Fruit fly (Drosophila melanogaster) whole organism, wandering third instar larva: ENCODE measurements around the gene Mal-B2.

Experiments used
- Abd-B ChIP-seq: fragments of >200 bp; optimal IDR thresholded peaks from 2 replicates; lab custom pipeline; 2017; ENCODE audit warnings: missing biosample characterization, missing genetic modification characterization
- CG32264 ChIP-seq: fragments of 200-800 bp; sonication (Bioruptor generic); optimal IDR thresholded peaks from 2 replicates; lab custom pipeline; 2016; ENCODE audit warnings: missing biosample characterization, missing genetic modification characterization
- CG9705 ChIP-seq: fragments of 200-800 bp; sonication (Bioruptor generic); optimal IDR thresholded peaks from 2 replicates; lab custom pipeline; 2018; ENCODE audit warnings: missing biosample characterization, mild to moderate bottlenecking, missing genetic modification characterization
- CrebA ChIP-seq: fragments of 200-800 bp; sonication (Bioruptor generic); optimal IDR thresholded peaks from 2 replicates; lab custom pipeline; 2016; ENCODE audit warnings: missing biosample characterization, mild to moderate bottlenecking, missing genetic modification characterization, borderline replicate concordance
- Dfd ChIP-seq: fragments of >200 bp; optimal IDR thresholded peaks from 2 replicates; lab custom pipeline; 2017; ENCODE audit warnings: missing biosample characterization, missing genetic modification characterization
- Dif ChIP-seq: fragments of 200-275, 200-300 bp; sonication (Bioruptor generic); optimal IDR thresholded peaks from 2 replicates; lab custom pipeline; 2018; ENCODE audit warnings: missing biosample characterization, missing genetic modification characterization; ENCODE audit not compliant: partially characterized antibody
- GATAd ChIP-seq: sonication (Bioruptor generic); optimal IDR thresholded peaks from 2 replicates; lab custom pipeline; 2016; ENCODE audit warnings: missing biosample characterization, missing genetic modification characterization
- HLH106 ChIP-seq: fragments of 200-800 bp; optimal IDR thresholded peaks from 3 replicates; lab custom pipeline; 2019; ENCODE audit warnings: missing biosample characterization, mild to moderate bottlenecking, missing genetic modification characterization, moderate library complexity
- Hnf4 ChIP-seq: fragments of 200-800 bp; sonication (Bioruptor generic); optimal IDR thresholded peaks from 2 replicates; lab custom pipeline; 2016; ENCODE audit warnings: missing biosample characterization, mild to moderate bottlenecking, missing genetic modification characterization
- Hr78 ChIP-seq: fragments of >200 bp; optimal IDR thresholded peaks from 2 replicates; lab custom pipeline; 2017; ENCODE audit warnings: missing biosample characterization, missing genetic modification characterization
- Hr83 ChIP-seq: fragments of 200-300 bp; sonication (Bioruptor generic); optimal IDR thresholded peaks from 2 replicates; lab custom pipeline; 2016; ENCODE audit warnings: missing biosample characterization, mild to moderate bottlenecking, missing genetic modification characterization, moderate library complexity; ENCODE audit not compliant: poor library complexity, severe bottlenecking
- Jra ChIP-seq: sonication (Bioruptor generic); optimal IDR thresholded peaks from 2 replicates; lab custom pipeline; 2016; ENCODE audit warnings: missing biosample characterization, missing genetic modification characterization
- Mio ChIP-seq: sonication (Bioruptor generic); optimal IDR thresholded peaks from 2 replicates; lab custom pipeline; 2016; ENCODE audit warnings: missing biosample characterization, missing genetic modification characterization
- Myc ChIP-seq: fragments of >200 bp; optimal IDR thresholded peaks from 2 replicates; lab custom pipeline; 2017
- N ChIP-seq: fragments of >200 bp; optimal IDR thresholded peaks from 2 replicates; lab custom pipeline; 2018; ENCODE audit warnings: missing biosample characterization, missing external identifiers, missing genetic modification characterization
- OdsH ChIP-seq: fragments of 200-800 bp; sonication (Bioruptor generic); optimal IDR thresholded peaks from 2 replicates; lab custom pipeline; 2016; ENCODE audit warnings: missing biosample characterization, mild to moderate bottlenecking, missing genetic modification characterization
- Rel ChIP-seq, 2 experiments: fragments of 200-800 bp; sonication (Bioruptor generic) in 1 of 2; optimal IDR thresholded peaks; 2 replicates in 1 of 2; 3 replicates in 1 of 2; lab custom pipeline; 2016 to 2019; ENCODE audit warnings: mild to moderate bottlenecking in 2 of 2, missing biosample characterization in 2 of 2, missing genetic modification characterization in 2 of 2, moderate library complexity in 1 of 2
- Sp1 ChIP-seq: fragments of 200-800 bp; sonication (Bioruptor generic); optimal IDR thresholded peaks from 3 replicates; lab custom pipeline; 2019; ENCODE audit warnings: missing biosample characterization, mild to moderate bottlenecking, missing genetic modification characterization, moderate library complexity
- Vsx2 ChIP-seq: fragments of 200-300, 225-300 bp; sonication (Bioruptor generic); optimal IDR thresholded peaks from 2 replicates; lab custom pipeline; 2018; ENCODE audit warnings: missing biosample characterization, missing genetic modification characterization; ENCODE audit not compliant: partially characterized antibody
- br ChIP-seq: fragments of 200-800 bp; sonication (Bioruptor generic); optimal IDR thresholded peaks from 2 replicates; lab custom pipeline; 2016; ENCODE audit warnings: missing biosample characterization, missing genetic modification characterization
- brk ChIP-seq: fragments of 200-800 bp; sonication (Bioruptor generic); optimal IDR thresholded peaks from 2 replicates; lab custom pipeline; 2016; ENCODE audit warnings: missing biosample characterization, mild to moderate bottlenecking, missing genetic modification characterization
- dl ChIP-seq, 2 experiments: fragments of 175-275, 200-275 bp in 1 of 2; fragments of 200-275 bp in 1 of 2; sonication (Bioruptor generic); optimal IDR thresholded peaks; lab custom pipeline; 2018; ENCODE audit warnings: mild to moderate bottlenecking in 2 of 2, missing biosample characterization in 2 of 2, missing genetic modification characterization in 2 of 2, moderate library complexity in 2 of 2; ENCODE audit not compliant: partially characterized antibody in 2 of 2, insufficient read depth in 1 of 2
- dmrt93B ChIP-seq: fragments of 200-800 bp; sonication (Bioruptor generic); optimal IDR thresholded peaks from 2 replicates; lab custom pipeline; 2018; ENCODE audit warnings: missing biosample characterization, mild to moderate bottlenecking, missing genetic modification characterization
- dsf ChIP-seq: sonication (Bioruptor generic); optimal IDR thresholded peaks from 2 replicates; lab custom pipeline; 2016; ENCODE audit warnings: missing biosample characterization, missing genetic modification characterization, borderline replicate concordance
- ey ChIP-seq: fragments of 200-800 bp; sonication (Bioruptor generic); optimal IDR thresholded peaks from 2 replicates; lab custom pipeline; 2016; ENCODE audit warnings: missing biosample characterization, missing genetic modification characterization
- foxo ChIP-seq, 2 experiments: fragments of 200-800 bp; sonication (Bioruptor generic); optimal IDR thresholded peaks; 2 replicates in 1 of 2; 3 replicates in 1 of 2; lab custom pipeline; 2016 to 2017; ENCODE audit warnings: missing biosample characterization in 2 of 2, missing genetic modification characterization in 2 of 2
- fru ChIP-seq: fragments of 200-800 bp; sonication (Bioruptor generic); optimal IDR thresholded peaks from 3 replicates; lab custom pipeline; 2016; ENCODE audit warnings: missing biosample characterization, mild to moderate bottlenecking, missing genetic modification characterization
- h ChIP-seq: fragments of 200-800 bp; sonication (Bioruptor generic); optimal IDR thresholded peaks from 3 replicates; lab custom pipeline; 2016; ENCODE audit warnings: missing biosample characterization, mild to moderate bottlenecking, missing genetic modification characterization
- jim ChIP-seq: fragments of 175-275, 200-325 bp; sonication (Bioruptor generic); optimal IDR thresholded peaks from 2 replicates; lab custom pipeline; 2016; ENCODE audit warnings: missing biosample characterization, mild to moderate bottlenecking, missing genetic modification characterization
- lola ChIP-seq: fragments of >200 bp; optimal IDR thresholded peaks from 2 replicates; lab custom pipeline; 2017; ENCODE audit warnings: missing biosample characterization, missing genetic modification characterization
- pan ChIP-seq: fragments of >200 bp; optimal IDR thresholded peaks from 2 replicates; lab custom pipeline; 2017
- psq ChIP-seq: fragments of 200-800 bp; sonication (Bioruptor generic); optimal IDR thresholded peaks from 3 replicates; lab custom pipeline; 2017; ENCODE audit warnings: missing biosample characterization, mild to moderate bottlenecking, missing genetic modification characterization, moderate library complexity
- rgr ChIP-seq: fragments of 200-800 bp; sonication (Bioruptor generic); optimal IDR thresholded peaks from 3 replicates; lab custom pipeline; 2016; ENCODE audit warnings: missing biosample characterization, mild to moderate bottlenecking, missing genetic modification characterization
- sage ChIP-seq: fragments of 200-800 bp; sonication (Bioruptor generic); optimal IDR thresholded peaks from 2 replicates; lab custom pipeline; 2016; ENCODE audit warnings: missing biosample characterization, mild to moderate bottlenecking, missing genetic modification characterization
- sv ChIP-seq: fragments of 200-800 bp; sonication (Bioruptor generic); optimal IDR thresholded peaks from 3 replicates; lab custom pipeline; 2016; ENCODE audit warnings: missing biosample characterization, missing genetic modification characterization
- tai ChIP-seq: sonication (Bioruptor generic); optimal IDR thresholded peaks from 2 replicates; lab custom pipeline; 2016; ENCODE audit warnings: missing biosample characterization, missing genetic modification characterization
- usp ChIP-seq: fragments of >200 bp; optimal IDR thresholded peaks from 2 replicates; lab custom pipeline; 2017; ENCODE audit warnings: missing biosample characterization, missing genetic modification characterization
- woc ChIP-seq: sonication (Bioruptor generic); optimal IDR thresholded peaks from 2 replicates; lab custom pipeline; 2016; ENCODE audit warnings: missing biosample characterization, mild to moderate bottlenecking, missing genetic modification characterization

Gene Mal-B2

DNA sequence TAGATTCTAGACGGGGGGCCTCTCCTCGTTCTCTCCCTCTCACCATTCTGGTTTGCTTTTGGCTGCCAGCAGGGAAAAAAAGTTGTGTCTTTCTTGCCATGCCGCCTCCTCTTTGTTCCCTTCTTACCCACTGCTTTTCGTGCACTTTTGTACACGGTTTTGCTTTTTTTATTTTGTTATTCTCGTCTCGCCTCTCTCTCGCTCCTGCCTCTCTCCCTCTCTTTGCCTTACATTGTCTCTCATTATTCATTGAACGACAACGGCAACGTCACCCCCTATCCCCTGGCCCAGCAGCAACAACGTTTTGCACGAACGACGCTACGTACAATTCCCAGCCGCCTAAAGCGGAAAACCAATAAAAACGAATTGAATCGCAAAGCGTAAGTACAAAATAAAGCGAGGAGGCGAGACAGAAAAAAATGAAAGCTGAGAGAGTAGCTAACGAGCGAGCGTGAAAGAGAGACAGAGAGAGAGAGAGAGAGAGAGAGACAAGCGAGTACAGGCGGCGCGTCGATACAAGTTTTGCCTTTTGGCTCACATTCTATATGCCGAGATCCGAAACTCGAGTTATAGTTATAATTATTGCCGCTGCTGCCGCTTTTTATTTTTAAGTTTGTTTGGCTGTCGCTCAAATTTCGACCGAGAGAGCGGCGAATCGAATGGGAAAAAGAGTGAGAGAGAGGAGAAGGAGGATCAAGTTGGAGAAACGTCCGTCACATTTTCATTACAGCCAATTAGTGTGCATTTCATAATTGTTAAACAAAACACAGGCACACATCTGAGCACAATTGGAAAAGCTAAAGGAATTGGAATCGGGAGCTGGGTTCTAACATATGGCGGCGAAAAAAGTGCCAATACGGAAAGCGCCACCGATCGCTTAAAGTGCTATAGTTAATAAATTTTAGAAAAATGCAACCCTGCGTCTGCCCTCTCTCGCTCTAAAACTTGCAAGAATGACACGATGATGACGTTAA is 42.8 kb upstream of the Mal-B2 start:
- TF ChIP-seq CrebA, result peak; percentile 93
- TF ChIP-seq rgr (GFP tag; lab: Kevin White, UChicago), result peak; percentile 64
- peak; percentile 86 for TF ChIP-seq Jra (GFP tag; lab: Kevin White, UChicago)
- TF ChIP-seq CG9705, result peak; percentile 35
- peak; percentile 64 for TF ChIP-seq fru (GFP tag; lab: Kevin White, UChicago)
- TF ChIP-seq dmrt93B (GFP tag; lab: Kevin White, UChicago), result no peak
- TF ChIP-seq Rel (GFP tag; optimal IDR thresholded peaks at IDR 0.05; lab: Kevin White, UChicago), result peak; percentile 94
- peak; percentile 74 for TF ChIP-seq Rel (tag; optimal IDR thresholded peaks at IDR 0.05; lab: Kevin White, UChicago)
- peak; percentile 73 to 88 for TF ChIP-seq dl (GFP tag; optimal IDR thresholded peaks at IDR 0.05; lab: Kevin White, UChicago; ENCODE audit: insufficient read depth in 1 of 2, partially characterized antibody in 2 of 2)
- no peak for TF ChIP-seq Myc (lab: Kevin White, UChicago)
- peak; percentile 11 for TF ChIP-seq Hr83 (GFP tag; lab: Kevin White, UChicago)
- TF ChIP-seq Dif, result peak; percentile 90
- no peak for TF ChIP-seq sv
- TF ChIP-seq br, result peak; percentile 81
- peak; percentile 37 for TF ChIP-seq OdsH (GFP tag; lab: Kevin White, UChicago)
- TF ChIP-seq tai, result no peak
- no peak for TF ChIP-seq dsf (GFP tag; lab: Kevin White, UChicago)
- peak; percentile 98 for TF ChIP-seq jim (GFP tag; lab: Kevin White, UChicago)
- peak; percentile 100 for TF ChIP-seq psq (GFP tag; lab: Kevin White, UChicago)
- peak; percentile 79 for TF ChIP-seq sage (GFP tag; lab: Kevin White, UChicago)
- no peak for TF ChIP-seq N (GFP tag; lab: Kevin White, UChicago)
- peak; percentile 78 for TF ChIP-seq CG32264
- no peak for TF ChIP-seq Hr78 (GFP tag; lab: Kevin White, UChicago)
- TF ChIP-seq HLH106 (tag; lab: Kevin White, UChicago), result peak; percentile 27
- TF ChIP-seq brk (GFP tag; lab: Kevin White, UChicago), result peak; percentile 83
- TF ChIP-seq ey (GFP tag; lab: Kevin White, UChicago), result peak; percentile 24
- peak; percentile 47 for TF ChIP-seq Mio (GFP tag; lab: Kevin White, UChicago)
- peak; percentile 92 for TF ChIP-seq Vsx2 (GFP tag; lab: Kevin White, UChicago)
- TF ChIP-seq Hnf4 (GFP tag; lab: Kevin White, UChicago), result peak; percentile 63
- TF ChIP-seq usp (GFP tag; lab: Kevin White, UChicago), result no peak
- TF ChIP-seq Sp1 (GFP tag; lab: Kevin White, UChicago), result peak; percentile 75
- TF ChIP-seq h (GFP tag; lab: Kevin White, UChicago), result peak; percentile 68
- TF ChIP-seq pan (lab: Kevin White, UChicago), result no peak
- peak; percentile 24 to 58 for TF ChIP-seq foxo (GFP tag; optimal IDR thresholded peaks at IDR 0.05; lab: Kevin White, UChicago)
- TF ChIP-seq Dfd, result no peak
- peak; percentile 43 for TF ChIP-seq woc (GFP tag; lab: Kevin White, UChicago)
- no peak for TF ChIP-seq Abd-B (GFP tag; lab: Kevin White, UChicago)
- TF ChIP-seq GATAd (GFP tag; lab: Kevin White, UChicago), result no peak
- no peak for TF ChIP-seq lola
- TF ChIP-seq, all 38 proteins: peak for 25

DNA sequence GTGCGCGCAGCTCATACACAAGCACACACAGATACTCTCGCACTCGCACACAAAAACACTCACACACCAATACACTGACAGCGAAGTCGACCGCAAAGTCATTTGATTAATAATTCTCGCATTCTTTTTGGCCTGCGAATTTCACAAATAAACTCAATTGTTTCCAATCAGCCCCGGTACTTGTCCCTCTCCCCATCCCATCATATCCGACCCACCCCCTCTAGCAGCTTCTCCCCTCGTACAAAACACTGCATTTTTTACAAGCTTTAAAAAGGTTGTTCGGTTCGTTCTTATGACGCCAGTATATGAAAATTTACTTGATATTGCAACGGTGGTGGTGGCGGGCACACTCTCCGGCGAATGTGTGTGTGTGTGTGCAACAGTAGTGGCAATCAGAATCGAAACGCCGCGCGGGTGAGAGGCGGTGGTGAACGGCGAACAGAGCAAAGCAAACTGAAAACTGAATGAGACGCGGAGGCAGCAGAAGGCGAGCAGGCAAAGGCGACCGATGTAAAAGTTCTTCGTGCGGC is 42.0 kb upstream of the Mal-B2 start:
- TF ChIP-seq Hnf4 (GFP tag; lab: Kevin White, UChicago) (peak; percentile 67), tai (no peak), Dfd (no peak), sv (no peak), h (GFP tag; lab: Kevin White, UChicago) (peak; percentile 71), jim (GFP tag; lab: Kevin White, UChicago) (peak; percentile 58), usp (GFP tag; lab: Kevin White, UChicago) (no peak), woc (GFP tag; lab: Kevin White, UChicago) (no peak), Sp1 (GFP tag; lab: Kevin White, UChicago) (peak; percentile 62), dmrt93B (GFP tag; lab: Kevin White, UChicago) (no peak), HLH106 (tag; lab: Kevin White, UChicago) (no peak), Abd-B (GFP tag; lab: Kevin White, UChicago) (no peak), brk (GFP tag; lab: Kevin White, UChicago) (peak; percentile 74), Mio (GFP tag; lab: Kevin White, UChicago) (no peak), CG9705 (peak; percentile 24), fru (GFP tag; lab: Kevin White, UChicago) (peak; percentile 62), Jra (GFP tag; lab: Kevin White, UChicago) (peak; percentile 50), Hr78 (GFP tag; lab: Kevin White, UChicago) (no peak), psq (GFP tag; lab: Kevin White, UChicago) (peak; percentile 100), pan (lab: Kevin White, UChicago) (no peak), lola (no peak), N (GFP tag; lab: Kevin White, UChicago) (peak; percentile 62), CG32264 (peak; percentile 12), OdsH (GFP tag; lab: Kevin White, UChicago) (peak; percentile 30), CrebA (peak; percentile 61), Dif (peak; percentile 80), Rel (GFP tag; optimal IDR thresholded peaks at IDR 0.05; lab: Kevin White, UChicago) (no peak), Rel (tag; optimal IDR thresholded peaks at IDR 0.05; lab: Kevin White, UChicago) (peak; percentile 80), dl (GFP tag; optimal IDR thresholded peaks at IDR 0.05; lab: Kevin White, UChicago; ENCODE audit: insufficient read depth in 1 of 2, partially characterized antibody in 2 of 2) (peak; percentile 36 to 58), ey (GFP tag; lab: Kevin White, UChicago) (peak; percentile 6), Myc (lab: Kevin White, UChicago) (no peak), GATAd (GFP tag; lab: Kevin White, UChicago) (no peak), Vsx2 (GFP tag; lab: Kevin White, UChicago) (peak; percentile 89), dsf (GFP tag; lab: Kevin White, UChicago) (no peak), sage (GFP tag; lab: Kevin White, UChicago) (peak; percentile 41), Hr83 (GFP tag; lab: Kevin White, UChicago) (peak; percentile 92)
